Worm (Caenorhabditis elegans): ENCODE data around the gene M02E1.4.
"Not testable (repeated sequence)": the region's sequence is repeated elsewhere in the genome, so short reads cannot be mapped to it uniquely, and the experiment has no call there.

The M02E1.4 gene

ce11 chrX:351398-351797 is 38.3 kb downstream of the M02E1.4 start:
- TF ChIP-seq nhr-42 (GFP tag; IDR thresholded peaks at IDR 0.05): 0 out of 2 replicates have a peak, but pooled peaks have one; percentile 53
- TF ChIP-seq D1046.2 (GFP tag; IDR thresholded peaks at IDR 0.05): peak; percentile 64; the same call in 1 of the 2 replicates
- TF ChIP-seq lin-38 (GFP tag; IDR thresholded peaks at IDR 0.05): peak; percentile 79
- TF ChIP-seq Y75B8A.6 (GFP tag; IDR thresholded peaks at IDR 0.05): 0 out of 2 replicates have a peak, but pooled peaks have one; percentile 54
- peak; percentile 82 for TF ChIP-seq madf-9 (GFP tag; conservative IDR thresholded peaks at IDR 0.05)
- peak; percentile 33 for TF ChIP-seq dmd-6 (GFP tag; IDR thresholded peaks at IDR 0.05)
- TF ChIP-seq dmd-9 (GFP tag; IDR thresholded peaks at IDR 0.05): peak; percentile 80
- 0 out of 2 replicates have a peak, but pooled peaks have one; percentile 33 for TF ChIP-seq mxl-2 (GFP tag; conservative IDR thresholded peaks at IDR 0.05)
- peak; percentile 68; the same call in 1 of the 2 replicates for TF ChIP-seq F44E2.7 (GFP tag; IDR thresholded peaks at IDR 0.05)
- peak; percentile 79 for TF ChIP-seq vab-7 (GFP tag; IDR thresholded peaks at IDR 0.05)
- peak; percentile 80 for TF ChIP-seq snpc-1.2 (GFP tag; IDR thresholded peaks at IDR 0.05)
- TF ChIP-seq Y105C5A.15 (GFP tag; IDR thresholded peaks at IDR 0.05): 0 out of 2 replicates have a peak, but pooled peaks have one; percentile 74
- TF ChIP-seq arid-1 (GFP tag; conservative IDR thresholded peaks at IDR 0.05): peak; percentile 85
- TF ChIP-seq mes-2 (tag; optimal IDR thresholded peaks at IDR 0.05; ENCODE audit: poor library complexity, severe bottlenecking): peak; percentile 29
- peak; percentile 85 for TF ChIP-seq pha-4 (GFP tag; IDR thresholded peaks at IDR 0.05)
- not testable (repeated sequence) for TF ChIP-seq pha-4 (tag; optimal IDR thresholded peaks at IDR 0.05)
- peak; percentile 91 for TF ChIP-seq lim-7 (GFP tag; IDR thresholded peaks at IDR 0.05)
- peak; percentile 66; the same call in 1 of the 2 replicates for TF ChIP-seq mdt-29 (GFP tag; IDR thresholded peaks at IDR 0.05)
- TF ChIP-seq madf-5 (GFP tag; IDR thresholded peaks at IDR 0.05): peak; percentile 48 to 77; a peak in 1 of 4 replicates
- peak; percentile 70 for TF ChIP-seq hmg-1.1 (GFP tag; IDR thresholded peaks at IDR 0.05)
- TF ChIP-seq nhr-41 (GFP tag; IDR thresholded peaks at IDR 0.05): peak; percentile 67; the same call in 1 of the 2 replicates
- TF ChIP-seq T26A8.4 (GFP tag; IDR thresholded peaks at IDR 0.05): peak; percentile 75
- peak; percentile 71 for TF ChIP-seq F26F4.8 (GFP tag; conservative IDR thresholded peaks at IDR 0.05)
- TF ChIP-seq ctbp-1 (GFP tag; IDR thresholded peaks at IDR 0.05): peak; percentile 77
- TF ChIP-seq Y48G9A.11 (GFP tag; IDR thresholded peaks at IDR 0.05): 0 out of 2 replicates have a peak, but pooled peaks have one; percentile 54
- TF ChIP-seq egl-43 (GFP tag; IDR thresholded peaks at IDR 0.05): peak; percentile 94
- TF ChIP-seq ceh-44 (GFP tag; IDR thresholded peaks at IDR 0.05): peak; percentile 56; the same call in 1 of the 2 replicates
- peak; percentile 37; the same call in 1 of the 2 replicates for TF ChIP-seq set-16 (GFP tag; IDR thresholded peaks at IDR 0.05)
- TF ChIP-seq ceh-20 (GFP tag; IDR thresholded peaks at IDR 0.05): 0 out of 2 replicates have a peak, but pooled peaks have one; percentile 13
- peak; percentile 74 for TF ChIP-seq lin-1 (GFP tag; IDR thresholded peaks at IDR 0.05)
- peak; percentile 68; the same call in 1 of the 2 replicates for TF ChIP-seq ZK337.2 (GFP tag; IDR thresholded peaks at IDR 0.05)
- TF ChIP-seq dmd-8 (GFP tag; IDR thresholded peaks at IDR 0.05): peak; percentile 86
- 0 out of 2 replicates have a peak, but pooled peaks have one; percentile 22 for TF ChIP-seq zip-11 (GFP tag; IDR thresholded peaks at IDR 0.05)
- TF ChIP-seq tra-1 (GFP tag; IDR thresholded peaks at IDR 0.05): peak; percentile 68; the same call in 1 of the 2 replicates

ce11 chrX:353134-353669 is 40.1 kb downstream of the M02E1.4 start, which contains the start of gene sor-3:
Gene sor-3 (plus strand): TSS chrX:353619.
- TF ChIP-seq unc-39 (tag; optimal IDR thresholded peaks at IDR 0.05): no peak
- peak; percentile 71 for TF ChIP-seq ztf-7 (tag; optimal IDR thresholded peaks at IDR 0.05)
- TF ChIP-seq saeg-2 (GFP tag; IDR thresholded peaks at IDR 0.05): peak; percentile 64; the same call in 1 of the 2 replicates
- peak; percentile 95 for TF ChIP-seq pha-4 (GFP tag; IDR thresholded peaks at IDR 0.05)
- no peak for TF ChIP-seq pha-4 (tag; optimal IDR thresholded peaks at IDR 0.05)
- peak; percentile 97 for TF ChIP-seq hmg-1.1 (GFP tag; IDR thresholded peaks at IDR 0.05)
- TF ChIP-seq nhr-48 (tag; optimal IDR thresholded peaks at IDR 0.05): peak; percentile 65
- peak; percentile 24 for TF ChIP-seq gei-8 (GFP tag; optimal IDR thresholded peaks at IDR 0.05)
- TF ChIP-seq nhr-25 (tag; optimal IDR thresholded peaks at IDR 0.05; ENCODE audit: borderline replicate concordance, insufficient read depth): peak; percentile 66
- TF ChIP-seq vab-7 (GFP tag; IDR thresholded peaks at IDR 0.05): peak; percentile 93
- TF ChIP-seq fos-1 (tag; optimal IDR thresholded peaks at IDR 0.05): no peak
- TF ChIP-seq madf-9 (GFP tag; conservative IDR thresholded peaks at IDR 0.05): peak; percentile 86
- peak; percentile 23 for TF ChIP-seq Y5F2A.4 (GFP tag; optimal IDR thresholded peaks at IDR 0.05)
- no peak for TF ChIP-seq nhr-10 (tag; optimal IDR thresholded peaks at IDR 0.05)
- TF ChIP-seq lin-15B (tag; optimal IDR thresholded peaks at IDR 0.05): no peak
- TF ChIP-seq dmd-8 (GFP tag; IDR thresholded peaks at IDR 0.05): peak; percentile 91
- peak; percentile 85 for TF ChIP-seq duxl-1 (tag; optimal IDR thresholded peaks at IDR 0.05; ENCODE audit: poor library complexity)
- TF ChIP-seq skn-1 (tag; optimal IDR thresholded peaks at IDR 0.05): no peak
- peak; percentile 90 for TF ChIP-seq nhr-42 (GFP tag; IDR thresholded peaks at IDR 0.05)
- TF ChIP-seq F37D6.2 (tag; optimal IDR thresholded peaks at IDR 0.05): peak; percentile 73
- TF ChIP-seq daf-12 (tag; optimal IDR thresholded peaks at IDR 0.05): no peak

All from whole organism, L4 larva.